Fruit fly (Drosophila melanogaster) whole organism, prepupa: Measurements from ENCODE around the gene CG9270.

Experiments used
- CG10669 ChIP-seq: fragments of 200-800 bp; sonication (Bioruptor generic); optimal IDR thresholded peaks from 3 replicates; lab custom pipeline; 2018; ENCODE audit warnings: missing biosample characterization, mild to moderate bottlenecking, missing genetic modification characterization, moderate library complexity
- CG9139 ChIP-seq: fragments of 200-800 bp; sonication (Bioruptor generic); optimal IDR thresholded peaks from 3 replicates; lab custom pipeline; 2017; ENCODE audit warnings: missing biosample characterization, mild to moderate bottlenecking, missing genetic modification characterization

dm6 chr2L:20969674-20970297, 35.9 kb upstream of the CG9270 start:
- TF ChIP-seq CG10669 (GFP tag; lab: Kevin White, UChicago) (no peak), CG9139 (GFP tag; lab: Kevin White, UChicago) (no peak)
